Worm (Caenorhabditis elegans): Measurements from ENCODE around the gene sdz-8.
"Not testable (repeated sequence)": the region's sequence is repeated elsewhere in the genome, so short reads cannot be mapped to it uniquely, and the experiment has no call there.

sdz-8 gene

ce11 chrV:11506347-11506746 is 9.6 kb downstream of the sdz-8 start (continued):
- no peak for TF ChIP-seq alr-1 (tag; optimal IDR thresholded peaks at IDR 0.05)

- TF ChIP-seq nhr-129 (tag; optimal IDR thresholded peaks at IDR 0.05): peak; percentile 54
- TF ChIP-seq sma-9 (GFP tag; optimal IDR thresholded peaks at IDR 0.05): peak; percentile 69
- TF ChIP-seq sma-9 (tag; optimal IDR thresholded peaks at IDR 0.05): not testable (repeated sequence)
- TF ChIP-seq lin-13 (GFP tag; optimal IDR thresholded peaks at IDR 0.05): peak; percentile 69
- peak; percentile 85 for TF ChIP-seq F13H6.1 (tag; optimal IDR thresholded peaks at IDR 0.05)
- peak; percentile 10 for TF ChIP-seq blmp-1 (tag; optimal IDR thresholded peaks at IDR 0.05; ENCODE audit: insufficient read depth)
- TF ChIP-seq lsy-2 (tag; optimal IDR thresholded peaks at IDR 0.05): peak; percentile 34 to 73
- TF ChIP-seq crh-2 (tag; optimal IDR thresholded peaks at IDR 0.05): peak; percentile 73
- peak; percentile 40 for TF ChIP-seq nhr-21 (tag; optimal IDR thresholded peaks at IDR 0.05)
- peak; percentile 83 for TF ChIP-seq sma-3 (GFP tag; optimal IDR thresholded peaks at IDR 0.05)
- peak; percentile 66 for TF ChIP-seq unc-55 (GFP tag; optimal IDR thresholded peaks at IDR 0.05)
- TF ChIP-seq sem-4 (tag; optimal IDR thresholded peaks at IDR 0.05): peak; percentile 46
- TF ChIP-seq nhr-25 (tag; optimal IDR thresholded peaks at IDR 0.05): peak; percentile 74
- TF ChIP-seq gmeb-1 (tag; optimal IDR thresholded peaks at IDR 0.05): peak; percentile 59
- TF ChIP-seq zag-1 (tag; optimal IDR thresholded peaks at IDR 0.05): peak; percentile 2
- peak; percentile 63 for TF ChIP-seq C34F6.9 (tag; optimal IDR thresholded peaks at IDR 0.05)
- peak; percentile 25 for TF ChIP-seq fos-1 (tag; optimal IDR thresholded peaks at IDR 0.05)
- peak in 1 of 2 experiments; percentile 8 for TF ChIP-seq mdl-1 (tag; optimal IDR thresholded peaks at IDR 0.05)
- TF ChIP-seq lin-11 (tag; optimal IDR thresholded peaks at IDR 0.05): peak; percentile 70
- peak; percentile 18 for TF ChIP-seq nhr-6 (tag; optimal IDR thresholded peaks at IDR 0.05)
These were observed 11.1 kb downstream of the sdz-8 start, which contains the start of the genes C55A6.1 and C55A6.10 for ce11 chrV:11504853-11505397. C55A6.1 (minus strand) TSS chrV:11504968. C55A6.10 (plus strand) TSS chrV:11505347.

- TF ChIP-seq sem-4 (tag; optimal IDR thresholded peaks at IDR 0.05): no peak
- peak; percentile 10 for TF ChIP-seq gmeb-1 (tag; optimal IDR thresholded peaks at IDR 0.05)
- no peak for TF ChIP-seq peb-1 (tag; optimal IDR thresholded peaks at IDR 0.05)
These were observed 12.8 kb downstream of the sdz-8 start, which contains the start of gene C55A6.12 for ce11 chrV:11503081-11503751. C55A6.12 (minus strand) TSS chrV:11503131.

ce11 chrV:11500980-11501379 is 15.0 kb downstream of the sdz-8 start:
- TF ChIP-seq R02D3.7 (tag; optimal IDR thresholded peaks at IDR 0.05): no peak
- no peak for TF ChIP-seq nhr-10 (tag; optimal IDR thresholded peaks at IDR 0.05)
- TF ChIP-seq elt-3 (tag; optimal IDR thresholded peaks at IDR 0.05): no peak

- TF ChIP-seq nhr-23 (tag; optimal IDR thresholded peaks at IDR 0.05) (no peak), nhr-10 (tag; optimal IDR thresholded peaks at IDR 0.05) (no peak), sma-3 (GFP tag; optimal IDR thresholded peaks at IDR 0.05) (peak; percentile 30), gmeb-1 (tag; optimal IDR thresholded peaks at IDR 0.05) (no peak), ztf-11 (tag; optimal IDR thresholded peaks at IDR 0.05) (no peak), aly-2 (tag; optimal IDR thresholded peaks at IDR 0.05) (no peak), elt-3 (tag; optimal IDR thresholded peaks at IDR 0.05) (no peak), lin-39 (tag; optimal IDR thresholded peaks at IDR 0.05) (no peak), blmp-1 (tag; optimal IDR thresholded peaks at IDR 0.05; ENCODE audit: insufficient read depth) (peak; percentile 48), fos-1 (tag; optimal IDR thresholded peaks at IDR 0.05) (peak; percentile 0), nhr-77 (tag; optimal IDR thresholded peaks at IDR 0.05) (no peak), sma-9 (GFP tag; optimal IDR thresholded peaks at IDR 0.05) (peak; percentile 14), sma-9 (tag; optimal IDR thresholded peaks at IDR 0.05) (no peak)
These were observed 16.2 kb downstream of the sdz-8 start for ce11 chrV:11499786-11500185.

- TF ChIP-seq ZK546.5 (tag; optimal IDR thresholded peaks at IDR 0.05) (no peak), nhr-25 (tag; optimal IDR thresholded peaks at IDR 0.05) (no peak), zag-1 (tag; optimal IDR thresholded peaks at IDR 0.05) (no peak), dmd-4 (tag; optimal IDR thresholded peaks at IDR 0.05) (no peak), egl-27 (tag; optimal IDR thresholded peaks at IDR 0.05) (no peak), ztf-11 (tag; optimal IDR thresholded peaks at IDR 0.05) (no peak)
These were observed 18.5 kb downstream of the sdz-8 start for ce11 chrV:11497475-11497874.

All from whole organism, L2 larva.